Fruit fly (Drosophila melanogaster) whole organism, embryonic: Measurements from ENCODE around the gene CG44158.

ENCODE experiments used
- CG10959 ChIP-seq: fragments of 200-800 bp; sonication (Bioruptor generic); IDR thresholded peaks from 2 replicates; pipeline ENCODE4 v1.3.6; 2022; ENCODE audit warnings: missing biosample characterization, missing genetic modification characterization
- CG10979 ChIP-seq: fragments of 200-800 bp; sonication (Bioruptor generic); optimal IDR thresholded peaks from 2 replicates; lab custom pipeline; 2018; ENCODE audit warnings: missing biosample characterization, mild to moderate bottlenecking, missing genetic modification characterization, moderate library complexity
- CG14014 ChIP-seq: fragments of 200-800 bp; sonication (Bioruptor generic); IDR thresholded peaks from 2 replicates; pipeline ENCODE4 v1.3.6; 2022; ENCODE audit warnings: missing biosample characterization, missing genetic modification characterization
- CG14860 ChIP-seq: fragments of 200-800 bp; sonication (Bioruptor generic); IDR thresholded peaks from 3 replicates; pipeline ENCODE4 v1.3.6; 2022; ENCODE audit warnings: missing biosample characterization, missing genetic modification characterization; ENCODE audit not compliant: partially characterized antibody
- CG1529 ChIP-seq: fragments of 200-800 bp; sonication (Bioruptor generic); optimal IDR thresholded peaks from 3 replicates; lab custom pipeline; 2018; ENCODE audit warnings: missing biosample characterization, missing genetic modification characterization
- CG17359 ChIP-seq: fragments of 200-800 bp; sonication (Bioruptor generic); optimal IDR thresholded peaks from 3 replicates; lab custom pipeline; 2018; ENCODE audit warnings: missing biosample characterization, mild to moderate bottlenecking, missing genetic modification characterization, moderate library complexity
- CG2199 ChIP-seq: fragments of 200-800 bp; sonication (Bioruptor generic); IDR thresholded peaks from 3 replicates; pipeline ENCODE4 v1.3.6; 2022; ENCODE audit warnings: missing biosample characterization, missing genetic modification characterization
- CG2875 ChIP-seq: fragments of 200-800 bp; sonication (Bioruptor generic); optimal IDR thresholded peaks from 2 replicates; lab custom pipeline; 2017; ENCODE audit warnings: missing biosample characterization, mild to moderate bottlenecking, missing genetic modification characterization, missing genetic modification reagents
- CG30403 ChIP-seq: fragments of 200-800 bp; sonication (Bioruptor generic); optimal IDR thresholded peaks from 3 replicates; lab custom pipeline; 2016; ENCODE audit warnings: missing biosample characterization, missing genetic modification characterization
- CG31388 ChIP-seq: fragments of 200-800 bp; sonication (Bioruptor generic); optimal IDR thresholded peaks from 2 replicates; lab custom pipeline; 2016; ENCODE audit warnings: missing biosample characterization, missing genetic modification characterization
- CG4360 ChIP-seq: fragments of 200-800 bp; sonication (Bioruptor generic); IDR thresholded peaks from 2 replicates; pipeline ENCODE4 v1.3.6; 2022; ENCODE audit warnings: missing biosample characterization, missing genetic modification characterization
- CG4730 ChIP-seq: fragments of 200-800 bp; sonication (Bioruptor generic); IDR thresholded peaks from 2 replicates; pipeline ENCODE4 v1.3.6; 2022; ENCODE audit warnings: missing biosample characterization, missing genetic modification characterization
- CG6272 ChIP-seq: fragments of 200-800 bp; sonication (Bioruptor generic); IDR thresholded peaks from 2 replicates; pipeline ENCODE4 v1.3.6; 2022; ENCODE audit warnings: missing biosample characterization, missing genetic modification characterization
- CG6683 ChIP-seq: fragments of 200-800 bp; sonication (Bioruptor generic); optimal IDR thresholded peaks from 2 replicates; lab custom pipeline; 2017; ENCODE audit warnings: missing biosample characterization, mild to moderate bottlenecking, missing genetic modification characterization, missing genetic modification reagents
- CG7357 ChIP-seq: fragments of 200-800 bp; sonication (Bioruptor generic); IDR thresholded peaks from 3 replicates; pipeline ENCODE4 v1.3.6; 2022; ENCODE audit warnings: missing biosample characterization, missing genetic modification characterization
- CG7372 ChIP-seq: fragments of 200-800 bp; sonication (Bioruptor generic); IDR thresholded peaks from 2 replicates; pipeline ENCODE4 v1.3.6; 2022; ENCODE audit warnings: missing biosample characterization, missing genetic modification characterization
- CG7745 ChIP-seq: fragments of 200-800 bp; sonication (Bioruptor generic); optimal IDR thresholded peaks from 2 replicates; lab custom pipeline; 2018; ENCODE audit warnings: missing biosample characterization, mild to moderate bottlenecking, missing genetic modification characterization, moderate library complexity
- CG7839 ChIP-seq: fragments of 200-800 bp; sonication (Bioruptor generic); optimal IDR thresholded peaks from 3 replicates; lab custom pipeline; 2018; ENCODE audit warnings: missing biosample characterization, mild to moderate bottlenecking, missing genetic modification characterization, moderate library complexity
- CG8089 ChIP-seq: fragments of 200-800 bp; sonication (Bioruptor generic); optimal IDR thresholded peaks from 3 replicates; lab custom pipeline; 2016; ENCODE audit warnings: missing biosample characterization, missing genetic modification characterization
- CG8765 ChIP-seq: fragments of 200-800 bp; sonication (Bioruptor generic); IDR thresholded peaks from 2 replicates; pipeline ENCODE4 v1.3.6; 2022; ENCODE audit warnings: missing biosample characterization, missing genetic modification characterization
- CrebB ChIP-seq: fragments of 200-800 bp; sonication (Bioruptor generic); optimal IDR thresholded peaks from 3 replicates; lab custom pipeline; 2018; ENCODE audit warnings: missing biosample characterization, mild to moderate bottlenecking, missing genetic modification characterization
- D19A ChIP-seq: fragments of 200-800 bp; optimal IDR thresholded peaks from 3 replicates; lab custom pipeline; 2019; ENCODE audit warnings: missing biosample characterization, mild to moderate bottlenecking, missing genetic modification characterization, moderate library complexity
- Doc3 ChIP-seq: fragments of 200-800 bp; sonication (Bioruptor generic); IDR thresholded peaks from 3 replicates; pipeline ENCODE4 v1.3.6; 2022; ENCODE audit warnings: missing biosample characterization, missing genetic modification characterization; ENCODE audit not compliant: partially characterized antibody
- Fer2 ChIP-seq: fragments of 200-800 bp; sonication (Bioruptor generic); optimal IDR thresholded peaks from 2 replicates; lab custom pipeline; 2018; ENCODE audit warnings: missing biosample characterization, mild to moderate bottlenecking, missing genetic modification characterization, moderate library complexity
- HLH4C ChIP-seq: fragments of 200-800 bp; sonication (Bioruptor generic); IDR thresholded peaks from 3 replicates; pipeline ENCODE4 v1.3.6; 2022; ENCODE audit warnings: missing biosample characterization, missing genetic modification characterization; ENCODE audit not compliant: partially characterized antibody
- Hmx ChIP-seq: fragments of 200-800 bp; sonication (Bioruptor generic); optimal IDR thresholded peaks from 2 replicates; lab custom pipeline; 2016; ENCODE audit warnings: missing biosample characterization, missing genetic modification characterization
- Hr51 ChIP-seq, 2 experiments: fragments of 200-800 bp; sonication (Bioruptor generic); optimal IDR thresholded peaks; 2 replicates in 1 of 2; 3 replicates in 1 of 2; lab custom pipeline; 2016 to 2018; ENCODE audit warnings: missing biosample characterization in 2 of 2, missing genetic modification characterization in 2 of 2, mild to moderate bottlenecking in 1 of 2, moderate library complexity in 1 of 2
- MESR4 ChIP-seq: fragments of 200-800 bp; sonication (Bioruptor generic); optimal IDR thresholded peaks from 2 replicates; lab custom pipeline; 2018; ENCODE audit warnings: missing biosample characterization, mild to moderate bottlenecking, missing genetic modification characterization, moderate library complexity
- Med ChIP-seq: fragments of 200-800 bp; sonication (Bioruptor generic); peaks from one replicate; lab custom pipeline; 2016; ENCODE audit warnings: missing biosample characterization, missing genetic modification characterization, mild to moderate bottlenecking, inconsistent platforms, moderate library complexity
- Sox100B ChIP-seq: fragments of 200-800 bp; sonication (Bioruptor generic); optimal IDR thresholded peaks from 3 replicates; lab custom pipeline; 2018; ENCODE audit warnings: missing biosample characterization, mild to moderate bottlenecking, missing genetic modification characterization
- Sry-β ChIP-seq: fragments of 200-800 bp; sonication (Bioruptor generic); optimal IDR thresholded peaks from 2 replicates; lab custom pipeline; 2018; ENCODE audit warnings: missing biosample characterization, mild to moderate bottlenecking, missing genetic modification characterization, moderate library complexity
- YL-1 ChIP-seq: fragments of 200-800 bp; sonication (Bioruptor generic); optimal IDR thresholded peaks from 3 replicates; lab custom pipeline; 2017; ENCODE audit warnings: missing biosample characterization, mild to moderate bottlenecking, missing genetic modification characterization
- ato ChIP-seq: fragments of 200-800 bp; sonication (Bioruptor generic); IDR thresholded peaks from 2 replicates; pipeline ENCODE4 v1.3.6; 2022; ENCODE audit warnings: missing biosample characterization, missing genetic modification characterization; ENCODE audit not compliant: partially characterized antibody
- ems ChIP-seq: fragments of 200-800 bp; sonication (Bioruptor generic); optimal IDR thresholded peaks from 3 replicates; lab custom pipeline; 2016; ENCODE audit warnings: missing biosample characterization, missing genetic modification characterization
- en ChIP-seq: fragments of 200-800 bp; sonication (Bioruptor generic); optimal IDR thresholded peaks from 2 replicates; lab custom pipeline; 2016; ENCODE audit warnings: missing biosample characterization, missing genetic modification characterization
- grau ChIP-seq: fragments of 200-800 bp; optimal IDR thresholded peaks from 3 replicates; lab custom pipeline; 2019; ENCODE audit warnings: missing biosample characterization, mild to moderate bottlenecking, missing genetic modification characterization, moderate library complexity
- ham ChIP-seq: fragments of 200-800 bp; sonication (Bioruptor generic); IDR thresholded peaks from 2 replicates; pipeline ENCODE4 v1.3.6; 2022; ENCODE audit warnings: missing biosample characterization, missing genetic modification characterization
- insv ChIP-seq, 2 experiments: fragments of 200-800 bp; sonication (Bioruptor generic); optimal IDR thresholded peaks; 3 replicates each; lab custom pipeline; 2016 to 2018; ENCODE audit warnings: missing biosample characterization in 2 of 2, missing genetic modification characterization in 2 of 2
- jigr1 ChIP-seq: fragments of 200-800 bp; sonication (Bioruptor generic); IDR thresholded peaks from 3 replicates; pipeline ENCODE4 v1.3.6; 2022; ENCODE audit warnings: missing biosample characterization, missing genetic modification characterization
- lmd ChIP-seq: fragments of 200-800 bp; sonication (Bioruptor generic); IDR thresholded peaks from 2 replicates; pipeline ENCODE4 v1.3.6; 2022; ENCODE audit warnings: missing biosample characterization, missing genetic modification characterization
- nerfin-1 ChIP-seq: fragments of 200-800 bp; sonication (Bioruptor generic); optimal IDR thresholded peaks from 3 replicates; lab custom pipeline; 2019; ENCODE audit warnings: missing biosample characterization, mild to moderate bottlenecking, missing genetic modification characterization, moderate library complexity
- pum ChIP-seq: fragments of 200-800 bp; sonication (Bioruptor generic); optimal IDR thresholded peaks from 2 replicates; lab custom pipeline; 2016; ENCODE audit warnings: missing biosample characterization, missing genetic modification characterization
- ranshi ChIP-seq: fragments of 200-800 bp; sonication (Bioruptor generic); IDR thresholded peaks from 2 replicates; pipeline ENCODE4 v1.3.6; 2022; ENCODE audit warnings: missing biosample characterization, missing genetic modification characterization
- repo ChIP-seq: fragments of 200-800 bp; sonication (Bioruptor generic); optimal IDR thresholded peaks from 2 replicates; lab custom pipeline; 2016; ENCODE audit warnings: missing biosample characterization, missing genetic modification characterization
- slou ChIP-seq: fragments of 200-800 bp; sonication (Bioruptor generic); optimal IDR thresholded peaks from 3 replicates; lab custom pipeline; 2016; ENCODE audit warnings: missing biosample characterization, missing genetic modification characterization
- slp2 ChIP-seq: fragments of 200-800 bp; sonication (Bioruptor generic); optimal IDR thresholded peaks from 2 replicates; lab custom pipeline; 2016; ENCODE audit warnings: missing biosample characterization, missing genetic modification characterization
- trem ChIP-seq: fragments of 200-800 bp; optimal IDR thresholded peaks from 3 replicates; lab custom pipeline; 2019; ENCODE audit warnings: missing biosample characterization, mild to moderate bottlenecking, missing genetic modification characterization, moderate library complexity
- twi ChIP-seq: fragments of 200-800 bp; optimal IDR thresholded peaks from 2 replicates; lab custom pipeline; 2019; ENCODE audit warnings: missing biosample characterization, mild to moderate bottlenecking, missing genetic modification characterization, moderate library complexity
- wor ChIP-seq: fragments of 200-800 bp; sonication (Bioruptor generic); IDR thresholded peaks from 2 replicates; pipeline ENCODE4 v1.3.6; 2022; ENCODE audit warnings: missing biosample characterization, missing genetic modification characterization

Gene CG44158

DNA sequence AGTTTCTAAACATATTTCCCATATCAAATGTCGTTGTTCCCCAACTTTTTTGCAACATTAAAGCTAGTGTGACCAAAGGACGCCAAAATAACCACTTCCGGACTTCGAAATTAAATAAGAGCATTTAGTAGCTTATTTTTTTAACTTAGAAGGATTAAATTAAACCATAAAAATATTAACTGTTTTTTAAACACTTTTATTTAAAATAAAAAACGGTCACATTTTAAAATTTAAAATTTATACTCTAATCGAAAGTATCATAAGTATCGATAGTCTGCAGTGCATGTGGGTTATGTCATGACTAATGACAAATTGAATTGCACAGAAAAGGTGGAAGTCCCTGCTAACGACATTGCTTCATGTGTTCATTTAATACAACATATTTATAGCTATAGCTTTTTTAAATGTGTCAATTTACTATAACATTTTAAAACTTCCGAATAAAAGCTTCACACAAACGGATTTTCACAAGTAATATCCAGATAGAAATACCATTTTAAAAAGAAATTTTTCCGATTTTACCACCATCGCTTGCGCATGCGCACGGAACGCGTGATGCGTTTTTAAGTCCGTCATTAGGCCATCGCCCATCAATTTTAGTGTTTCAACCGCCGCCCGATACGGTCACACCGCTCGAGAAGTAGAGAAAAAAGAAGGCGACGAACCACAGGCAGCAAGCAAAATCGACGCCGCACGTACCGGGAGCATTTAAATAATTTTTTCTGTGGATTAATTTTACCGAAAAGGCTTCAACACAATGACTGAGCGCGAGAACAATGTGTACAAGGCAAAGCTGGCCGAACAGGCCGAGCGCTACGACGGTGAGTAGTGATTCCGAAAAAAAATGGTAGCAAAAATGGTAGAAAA lies 33.7 kb downstream of the CG44158 start, which contains the start of the genes CG7156 and 14-3-3epsilon (continued):
- no peak for TF ChIP-seq CG6683
- TF ChIP-seq CG2199 (GFP tag; lab: Robert Waterston, UW) = no peak
- peak; percentile 7 for TF ChIP-seq nerfin-1
- no peak for TF ChIP-seq CG8765 (GFP tag; lab: Robert Waterston, UW)
- TF ChIP-seq Sry-β = no peak
- peak; percentile 45 for TF ChIP-seq grau (tag; lab: Kevin White, UChicago)
- TF ChIP-seq CG2875 (GFP tag; lab: Kevin White, UChicago) = peak; percentile 15
- TF ChIP-seq CG7839 = no peak
- TF ChIP-seq CG30403 (GFP tag; lab: Kevin White, UChicago) = peak; percentile 67
- peak; percentile 77 for TF ChIP-seq trem (tag; lab: Kevin White, UChicago)
- TF ChIP-seq Hmx = peak; percentile 12
- no peak for TF ChIP-seq HLH4C (GFP tag; lab: Robert Waterston, UW)
- TF ChIP-seq wor (GFP tag; lab: Robert Waterston, UW) = no peak
- TF ChIP-seq CG7357 (GFP tag; lab: Robert Waterston, UW) = no peak
- TF ChIP-seq CG7745 (tag; lab: Kevin White, UChicago) = no peak
- no peak for TF ChIP-seq Fer2 (tag; lab: Kevin White, UChicago)
- no peak for TF ChIP-seq CG4730 (GFP tag; lab: Robert Waterston, UW)
- no peak for TF ChIP-seq Doc3 (GFP tag; lab: Robert Waterston, UW)
- 0 out of 2 replicates have a peak, but pooled peaks have one; percentile 24 for TF ChIP-seq CG4360 (GFP tag; lab: Robert Waterston, UW)
- TF ChIP-seq CG6272 = no peak
- peak; percentile 50; the same call in 1 of the 2 replicates for TF ChIP-seq ranshi (GFP tag; lab: Robert Waterston, UW)
- TF ChIP-seq CG31388 = no peak
- no peak for TF ChIP-seq lmd
- peak; percentile 18 for TF ChIP-seq YL-1
- TF ChIP-seq ato (GFP tag; lab: Robert Waterston, UW) = no peak; the same call in 1 of the 2 replicates
- TF ChIP-seq CG14014 (GFP tag; lab: Robert Waterston, UW) = no peak
- no peak for TF ChIP-seq repo
- TF ChIP-seq CrebB (tag; lab: Kevin White, UChicago) = no peak
- peak; percentile 88 for TF ChIP-seq MESR4 (GFP tag; lab: Kevin White, UChicago)
- TF ChIP-seq Med = peak; percentile 89
- TF ChIP-seq Sox100B = no peak
- TF ChIP-seq twi = peak; percentile 4
- no peak; the same call in 2 of the 3 replicates for TF ChIP-seq jigr1 (GFP tag; lab: Robert Waterston, UW)
- no peak for TF ChIP-seq Hr51 (GFP tag; optimal IDR thresholded peaks at IDR 0.05; lab: Kevin White, UChicago)
- TF ChIP-seq ems (GFP tag; lab: Kevin White, UChicago) = no peak
- no peak for TF ChIP-seq CG10979
- TF ChIP-seq CG1529 = no peak
- TF ChIP-seq CG14860 (GFP tag; lab: Robert Waterston, UW) = peak; percentile 22; the same call in 1 of the 3 replicates
- TF ChIP-seq ham (GFP tag; lab: Robert Waterston, UW) = no peak
- TF ChIP-seq D19A (tag; lab: Kevin White, UChicago) = no peak
- TF ChIP-seq CG10959 = no peak
- no peak for TF ChIP-seq CG7372
- peak; percentile 4 for TF ChIP-seq pum (GFP tag; lab: Kevin White, UChicago)
- TF ChIP-seq insv (GFP tag; optimal IDR thresholded peaks at IDR 0.05; lab: Kevin White, UChicago) = peak in 1 of 2 experiments; percentile 21
- TF ChIP-seq slp2 = no peak
- no peak for TF ChIP-seq CG8089
- TF ChIP-seq slou (GFP tag; lab: Kevin White, UChicago) = peak; percentile 16
- peak; percentile 41 for TF ChIP-seq CG17359
- TF ChIP-seq en = no peak
